Worm (Caenorhabditis elegans): ENCODE measurements around the gene C05G5.7.

Gene C05G5.7

ce11 chrX:14753514-14754076 is 10.0 kb upstream of the C05G5.7 start, which contains the start of gene sucl-1 (continued):
- peak in 1 of 3 experiments; percentile 64 for TF ChIP-seq lin-35 (GFP tag; optimal IDR thresholded peaks at IDR 0.05)
- TF ChIP-seq pbrm-1 (GFP tag; IDR thresholded peaks at IDR 0.05): peak; percentile 54; the same call in 1 of the 2 replicates
- peak; percentile 73 for TF ChIP-seq K12H6.12 (tag; optimal IDR thresholded peaks at IDR 0.05)
- no peak for TF ChIP-seq F10E7.11 (tag; optimal IDR thresholded peaks at IDR 0.05)
- peak; percentile 69 for TF ChIP-seq rcor-1 (GFP tag; IDR thresholded peaks at IDR 0.05)
- TF ChIP-seq lin-54 (GFP tag; optimal IDR thresholded peaks at IDR 0.05): peak; percentile 50
- TF ChIP-seq F22D6.2 (tag; optimal IDR thresholded peaks at IDR 0.05): peak; percentile 58
- no peak for TF ChIP-seq ama-1 (optimal IDR thresholded peaks at IDR 0.05)
- TF ChIP-seq ama-1 (GFP tag; optimal IDR thresholded peaks at IDR 0.05): peak in 1 of 2 experiments; percentile 39
- TF ChIP-seq cebp-1 (GFP tag; IDR thresholded peaks at IDR 0.05): peak; percentile 55; the same call in 1 of the 2 replicates
- TF ChIP-seq cebp-1 (tag; optimal IDR thresholded peaks at IDR 0.05): peak; percentile 86
- TF ChIP-seq let-607 (tag; optimal IDR thresholded peaks at IDR 0.05): peak; percentile 93 to 94
- 0 out of 2 replicates have a peak, but pooled peaks have one; percentile 55 for TF ChIP-seq K11D2.4 (GFP tag; IDR thresholded peaks at IDR 0.05)
- TF ChIP-seq nfya-2 (GFP tag; IDR thresholded peaks at IDR 0.05): no peak
- TF ChIP-seq mcd-1 (GFP tag; IDR thresholded peaks at IDR 0.05): peak; percentile 67
- peak; percentile 88 for TF ChIP-seq ztf-18 (tag; optimal IDR thresholded peaks at IDR 0.05)
- peak; percentile 86 for TF ChIP-seq lin-40 (tag; optimal IDR thresholded peaks at IDR 0.05)
- no peak for TF ChIP-seq Y67H2A.10 (GFP tag; conservative IDR thresholded peaks at IDR 0.05)
- no peak for TF ChIP-seq Y79H2A.3 (GFP tag; conservative IDR thresholded peaks at IDR 0.05)
- TF ChIP-seq atf-7 (tag; optimal IDR thresholded peaks at IDR 0.05): peak; percentile 20
- no peak for TF ChIP-seq T26A5.8 (tag; optimal IDR thresholded peaks at IDR 0.05)
- peak; percentile 59 for TF ChIP-seq madf-10 (tag; optimal IDR thresholded peaks at IDR 0.05)
- TF ChIP-seq die-1 (tag; optimal IDR thresholded peaks at IDR 0.05): peak; percentile 52
- TF ChIP-seq dpl-1 (GFP tag; optimal IDR thresholded peaks at IDR 0.05): no peak
- peak; percentile 97 for TF ChIP-seq zfh-2 (GFP tag; conservative IDR thresholded peaks at IDR 0.05)

- TF ChIP-seq madf-10 (tag; optimal IDR thresholded peaks at IDR 0.05): no peak
- TF ChIP-seq zfh-2 (GFP tag; conservative IDR thresholded peaks at IDR 0.05): 0 out of 2 replicates have a peak, but pooled peaks have one; percentile 7
- TF ChIP-seq attf-5 (GFP tag; optimal IDR thresholded peaks at IDR 0.05): no peak
- TF ChIP-seq ztf-28 (GFP tag; IDR thresholded peaks at IDR 0.05): no peak
- no peak for TF ChIP-seq sptf-2 (GFP tag; optimal IDR thresholded peaks at IDR 0.05)
- no peak for TF ChIP-seq pha-4 (tag; optimal IDR thresholded peaks at IDR 0.05)
Measured at ce11 chrX:14751911-14752310, 8.3 kb upstream of the C05G5.7 start, which contains the start of gene C05G5.3. Gene C05G5.3 (minus strand): TSS chrX:14752011.

- TF ChIP-seq K11D2.4 (GFP tag; IDR thresholded peaks at IDR 0.05) (peak; percentile 86), B0035.1 (tag; optimal IDR thresholded peaks at IDR 0.05) (no peak), snpc-4 (GFP tag; optimal IDR thresholded peaks at IDR 0.05) (peak; percentile 53), snpc-4 (tag; optimal IDR thresholded peaks at IDR 0.05) (peak; percentile 74 to 83 (median 79)), zfh-2 (GFP tag; conservative IDR thresholded peaks at IDR 0.05) (peak; percentile 98), unc-62 (GFP tag; optimal IDR thresholded peaks at IDR 0.05) (peak; percentile 73), let-607 (tag; optimal IDR thresholded peaks at IDR 0.05) (peak; percentile 66 to 75), nhr-179 (tag; optimal IDR thresholded peaks at IDR 0.05) (no peak), hrde-1 (tag; optimal IDR thresholded peaks at IDR 0.05; ENCODE audit: borderline replicate concordance) (no peak), attf-5 (GFP tag; optimal IDR thresholded peaks at IDR 0.05) (peak; percentile 96), gei-17 (GFP tag; optimal IDR thresholded peaks at IDR 0.05) (peak; percentile 41), attf-6 (GFP tag; IDR thresholded peaks at IDR 0.05) (no peak), mes-4 (tag; optimal IDR thresholded peaks at IDR 0.05) (no peak), nhr-90 (tag; optimal IDR thresholded peaks at IDR 0.05) (peak; percentile 50), cebp-2 (GFP tag; IDR thresholded peaks at IDR 0.05) (no peak), lsl-1 (GFP tag; optimal IDR thresholded peaks at IDR 0.05) (no peak), rcor-1 (GFP tag; IDR thresholded peaks at IDR 0.05) (0 out of 2 replicates have a peak, but pooled peaks have one; percentile 38), lin-40 (tag; optimal IDR thresholded peaks at IDR 0.05) (peak; percentile 90), madf-10 (tag; optimal IDR thresholded peaks at IDR 0.05) (peak; percentile 64), dox-1 (GFP tag; IDR thresholded peaks at IDR 0.05) (peak; percentile 95), C06A6.2 (GFP tag; conservative IDR thresholded peaks at IDR 0.05) (no peak; the same call in 1 of the 2 replicates), madf-3 (GFP tag; IDR thresholded peaks at IDR 0.05) (no peak), snpc-3.4 (tag; optimal IDR thresholded peaks at IDR 0.05) (no peak)
Measured at ce11 chrX:14746948-14747347, 3.4 kb upstream of the C05G5.7 start, which contains the start of gene C05G5.2. Gene C05G5.2 (plus strand): TSS chrX:14747303.

All from whole organism, young adult.